Worm (Caenorhabditis elegans): ENCODE measurements around the gene usp-46.

ce11 chrIII:9776323-9776722 is at the start of gene usp-46:
- no peak for TF ChIP-seq ceh-2 (tag; optimal IDR thresholded peaks at IDR 0.05)
- no peak for TF ChIP-seq nfya-1 (tag; optimal IDR thresholded peaks at IDR 0.05)
- TF ChIP-seq unc-3 (GFP tag; conservative IDR thresholded peaks at IDR 0.05): no peak
- TF ChIP-seq unc-3 (tag; optimal IDR thresholded peaks at IDR 0.05): no peak
- TF ChIP-seq ets-4 (tag; optimal IDR thresholded peaks at IDR 0.05): no peak
- no peak for TF ChIP-seq dmd-4 (tag; optimal IDR thresholded peaks at IDR 0.05; ENCODE audit: borderline replicate concordance)
- TF ChIP-seq hlh-30 (tag; optimal IDR thresholded peaks at IDR 0.05; ENCODE audit: insufficient read depth): no peak
- TF ChIP-seq pha-4 (tag; optimal IDR thresholded peaks at IDR 0.05): no peak
- no peak for TF ChIP-seq tbx-7 (tag; optimal IDR thresholded peaks at IDR 0.05)
- no peak for TF ChIP-seq madf-2 (tag; optimal IDR thresholded peaks at IDR 0.05)
- no peak for TF ChIP-seq elt-2 (tag; optimal IDR thresholded peaks at IDR 0.05)
- TF ChIP-seq hlh-6 (tag; optimal IDR thresholded peaks at IDR 0.05): no peak
- no peak for TF ChIP-seq T23F11.4 (GFP tag; optimal IDR thresholded peaks at IDR 0.05)

Data from whole organism, late embryonic.